Fruit fly (Drosophila melanogaster) whole organism, embryonic: ENCODE measurements around the gene CG13124.

Source experiments
- Bdp1 ChIP-seq: fragments of 200-800 bp; sonication (Bioruptor generic); optimal IDR thresholded peaks from 3 replicates; lab custom pipeline; 2016; ENCODE audit warnings: missing biosample characterization, missing genetic modification characterization
- CG10543 ChIP-seq: fragments of 200-800 bp; sonication (Bioruptor generic); optimal IDR thresholded peaks from 3 replicates; lab custom pipeline; 2017; ENCODE audit warnings: missing biosample characterization, mild to moderate bottlenecking, missing genetic modification characterization, moderate library complexity
- CG11247 ChIP-seq: fragments of 200-800 bp; sonication (Bioruptor generic); IDR thresholded peaks from 2 replicates; pipeline ENCODE4 v1.3.6; 2022; ENCODE audit warnings: missing biosample characterization, missing genetic modification characterization
- CG11456 ChIP-seq: fragments of 200-800 bp; sonication (Bioruptor generic); IDR thresholded peaks from 3 replicates; pipeline ENCODE4 v1.3.6; 2022; ENCODE audit warnings: missing biosample characterization, missing genetic modification characterization
- CG11504 ChIP-seq: fragments of 200-800 bp; sonication (Bioruptor generic); optimal IDR thresholded peaks from 3 replicates; lab custom pipeline; 2019; ENCODE audit warnings: missing biosample characterization, mild to moderate bottlenecking, missing genetic modification characterization, moderate library complexity
- CG13624 ChIP-seq: fragments of 200-800 bp; sonication (Bioruptor generic); optimal IDR thresholded peaks from 2 replicates; lab custom pipeline; 2016; ENCODE audit warnings: missing biosample characterization, missing genetic modification characterization
- CG13775 ChIP-seq: fragments of 200-800 bp; sonication (Bioruptor generic); optimal IDR thresholded peaks from 3 replicates; lab custom pipeline; 2017; ENCODE audit warnings: missing biosample characterization, mild to moderate bottlenecking, missing genetic modification characterization
- CG14965 ChIP-seq: fragments of 200-800 bp; sonication (Bioruptor generic); optimal IDR thresholded peaks from 2 replicates; lab custom pipeline; 2016; ENCODE audit warnings: missing biosample characterization, missing genetic modification characterization, borderline replicate concordance
- CG1529 ChIP-seq: fragments of 200-800 bp; sonication (Bioruptor generic); optimal IDR thresholded peaks from 3 replicates; lab custom pipeline; 2018; ENCODE audit warnings: missing biosample characterization, missing genetic modification characterization
- CG18599 ChIP-seq: fragments of 200-800 bp; sonication (Bioruptor generic); optimal IDR thresholded peaks from 3 replicates; lab custom pipeline; 2017; ENCODE audit warnings: missing biosample characterization, missing genetic modification characterization, mild to moderate bottlenecking, moderate library complexity, missing genetic modification reagents
- CG2129 ChIP-seq: fragments of 200-800 bp; sonication (Bioruptor generic); IDR thresholded peaks from 2 replicates; pipeline ENCODE4 v1.3.6; 2022; ENCODE audit warnings: missing biosample characterization, missing genetic modification characterization; ENCODE audit not compliant: partially characterized antibody
- CG2199 ChIP-seq: fragments of 200-800 bp; sonication (Bioruptor generic); IDR thresholded peaks from 3 replicates; pipeline ENCODE4 v1.3.6; 2022; ENCODE audit warnings: missing biosample characterization, missing genetic modification characterization
- CG2712 ChIP-seq: fragments of 200-800 bp; optimal IDR thresholded peaks from 3 replicates; lab custom pipeline; 2019; ENCODE audit warnings: missing biosample characterization, mild to moderate bottlenecking, missing genetic modification characterization, moderate library complexity
- CG30431 ChIP-seq: fragments of 200-800 bp; sonication (Bioruptor generic); optimal IDR thresholded peaks from 2 replicates; lab custom pipeline; 2017; ENCODE audit warnings: missing biosample characterization, missing genetic modification characterization
- Dip3 ChIP-seq: fragments of 200-800 bp; sonication (Bioruptor generic); optimal IDR thresholded peaks from 3 replicates; lab custom pipeline; 2016; ENCODE audit warnings: missing biosample characterization, missing genetic modification characterization
- Dp ChIP-seq: fragments of 200-800 bp; sonication (Bioruptor generic); optimal IDR thresholded peaks from 2 replicates; lab custom pipeline; 2018; ENCODE audit warnings: missing biosample characterization, mild to moderate bottlenecking, missing genetic modification characterization, moderate library complexity
- Ets65A ChIP-seq: fragments of 200-800 bp; sonication (Bioruptor generic); peaks from one replicate; lab custom pipeline; 2016; ENCODE audit warnings: missing biosample characterization, missing genetic modification characterization
- HmgD ChIP-seq: fragments of 200-800 bp; sonication (Bioruptor generic); optimal IDR thresholded peaks from 3 replicates; lab custom pipeline; 2016; ENCODE audit warnings: missing biosample characterization, missing genetic modification characterization
- Lhr ChIP-seq: fragments of 200-800 bp; sonication (Bioruptor generic); optimal IDR thresholded peaks from 3 replicates; lab custom pipeline; 2017; ENCODE audit warnings: mild to moderate bottlenecking, missing biosample characterization, missing genetic modification reagents, missing genetic modification characterization
- Med ChIP-seq: fragments of 200-800 bp; sonication (Bioruptor generic); peaks from one replicate; lab custom pipeline; 2016; ENCODE audit warnings: missing biosample characterization, missing genetic modification characterization, mild to moderate bottlenecking, inconsistent platforms, moderate library complexity
- Pdp1 ChIP-seq, 2 experiments: fragments of 200-800 bp; sonication (Bioruptor generic); optimal IDR thresholded peaks; 3 replicates each; lab custom pipeline; 2016; ENCODE audit warnings: missing biosample characterization in 2 of 2, missing genetic modification characterization in 2 of 2, mild to moderate bottlenecking in 1 of 2, moderate library complexity in 1 of 2
- Ravus ChIP-seq: fragments of 200-800 bp; sonication (Bioruptor generic); IDR thresholded peaks from 2 replicates; pipeline ENCODE4 v1.3.6; 2022; ENCODE audit warnings: missing biosample characterization, missing genetic modification characterization
- Rfx ChIP-seq: fragments of 200-800 bp; sonication (Bioruptor generic); IDR thresholded peaks from 2 replicates; pipeline ENCODE4 v1.3.6; 2022; ENCODE audit warnings: missing biosample characterization, missing genetic modification characterization
- Sox100B ChIP-seq: fragments of 200-800 bp; sonication (Bioruptor generic); optimal IDR thresholded peaks from 3 replicates; lab custom pipeline; 2018; ENCODE audit warnings: missing biosample characterization, mild to moderate bottlenecking, missing genetic modification characterization
- Usf ChIP-seq: fragments of 200-800 bp; sonication (Bioruptor generic); optimal IDR thresholded peaks from 2 replicates; lab custom pipeline; 2017; ENCODE audit warnings: missing genotype, missing biosample characterization, missing genetic modification characterization
- abd-A ChIP-seq: fragments of 200-800 bp; sonication (Bioruptor generic); optimal IDR thresholded peaks from 3 replicates; lab custom pipeline; 2019; ENCODE audit warnings: missing biosample characterization, mild to moderate bottlenecking, missing genetic modification characterization, moderate library complexity
- ac ChIP-seq: fragments of 200-800 bp; sonication (Bioruptor generic); optimal IDR thresholded peaks from 3 replicates; lab custom pipeline; 2017; ENCODE audit warnings: missing biosample characterization, mild to moderate bottlenecking, missing genetic modification characterization
- al ChIP-seq: fragments of 200-800 bp; sonication (Bioruptor generic); IDR thresholded peaks from 2 replicates; pipeline ENCODE4 v1.3.6; 2022; ENCODE audit warnings: missing biosample characterization, missing genetic modification characterization
- crp ChIP-seq, 2 experiments: fragments of 200-800 bp; sonication (Bioruptor generic); optimal IDR thresholded peaks; 2 replicates in 1 of 2; 3 replicates in 1 of 2; lab custom pipeline; 2017; ENCODE audit warnings: missing biosample characterization in 2 of 2, missing genetic modification characterization in 2 of 2, mild to moderate bottlenecking in 1 of 2, moderate library complexity in 1 of 2
- emc ChIP-seq: fragments of 200-800 bp; sonication (Bioruptor generic); optimal IDR thresholded peaks from 2 replicates; lab custom pipeline; 2016; ENCODE audit warnings: missing biosample characterization, missing genetic modification characterization
- eve ChIP-seq, 2 experiments: fragments of >200 bp; optimal IDR thresholded peaks; 2 replicates each; lab custom pipeline; 2017; ENCODE audit warnings: missing biosample characterization in 2 of 2, missing genetic modification characterization in 2 of 2
- gcm ChIP-seq: fragments of 200-800 bp; sonication (Bioruptor generic); optimal IDR thresholded peaks from 2 replicates; lab custom pipeline; 2019; ENCODE audit warnings: missing biosample characterization, mild to moderate bottlenecking, missing genetic modification characterization, moderate library complexity
- grau ChIP-seq: fragments of 200-800 bp; optimal IDR thresholded peaks from 3 replicates; lab custom pipeline; 2019; ENCODE audit warnings: missing biosample characterization, mild to moderate bottlenecking, missing genetic modification characterization, moderate library complexity
- gro ChIP-seq: fragments of 200-800 bp; sonication (Bioruptor generic); optimal IDR thresholded peaks from 2 replicates; lab custom pipeline; 2016; ENCODE audit warnings: missing biosample characterization, missing genetic modification characterization
- gsb ChIP-seq: fragments of 200-800 bp; sonication (Bioruptor generic); IDR thresholded peaks from 2 replicates; pipeline ENCODE4 v1.3.6; 2022; ENCODE audit warnings: missing biosample characterization, missing genetic modification characterization
- kah ChIP-seq: fragments of 200-800 bp; sonication (Bioruptor generic); optimal IDR thresholded peaks from 2 replicates; lab custom pipeline; 2018; ENCODE audit warnings: missing biosample characterization, mild to moderate bottlenecking, missing genetic modification characterization
- nom ChIP-seq: fragments of 200-800 bp; sonication (Bioruptor generic); optimal IDR thresholded peaks from 2 replicates; lab custom pipeline; 2017; ENCODE audit warnings: missing biosample characterization, missing genetic modification characterization, mild to moderate bottlenecking, moderate library complexity, missing genetic modification reagents
- pb ChIP-seq: fragments of 200-800 bp; sonication (Bioruptor generic); optimal IDR thresholded peaks from 3 replicates; lab custom pipeline; 2016; ENCODE audit warnings: missing biosample characterization, missing genetic modification characterization
- pfk ChIP-seq: fragments of 200-800 bp; sonication (Bioruptor generic); optimal IDR thresholded peaks from 2 replicates; lab custom pipeline; 2018; ENCODE audit warnings: missing biosample characterization, mild to moderate bottlenecking, missing genetic modification characterization, moderate library complexity
- sc ChIP-seq, 3 experiments: fragments of >200 bp in 2 of 3; fragments of 200-800 bp in 1 of 3; sonication (Bioruptor generic) in 1 of 3; optimal IDR thresholded peaks; 2 replicates in 2 of 3; 3 replicates in 1 of 3; lab custom pipeline; 2017; ENCODE audit warnings: mild to moderate bottlenecking in 1 of 3, missing biosample characterization in 1 of 3, missing genetic modification characterization in 1 of 3, missing genetic modification reagents in 1 of 3
- sd ChIP-seq: fragments of 200-800 bp; sonication (Bioruptor generic); optimal IDR thresholded peaks from 3 replicates; lab custom pipeline; 2018; ENCODE audit warnings: missing biosample characterization, mild to moderate bottlenecking, missing genetic modification characterization, moderate library complexity
- shn ChIP-seq: fragments of 200-800 bp; sonication (Bioruptor generic); optimal IDR thresholded peaks from 3 replicates; lab custom pipeline; 2016; ENCODE audit warnings: missing biosample characterization, missing genetic modification characterization
- sima ChIP-seq: fragments of 200-800 bp; sonication (Bioruptor generic); optimal IDR thresholded peaks from 2 replicates; lab custom pipeline; 2016; ENCODE audit warnings: missing biosample characterization, missing genetic modification characterization
- sisA ChIP-seq: fragments of 200-800 bp; sonication (Bioruptor generic); IDR thresholded peaks from 2 replicates; pipeline ENCODE4 v1.3.6; 2022; ENCODE audit warnings: missing biosample characterization, missing genetic modification characterization
- slbo ChIP-seq: fragments of 200-800 bp; sonication (Bioruptor generic); IDR thresholded peaks from 2 replicates; pipeline ENCODE4 v1.3.6; 2022; ENCODE audit warnings: missing biosample characterization, missing genetic modification characterization
- unpg ChIP-seq: fragments of 200-800 bp; sonication (Bioruptor generic); optimal IDR thresholded peaks from 3 replicates; lab custom pipeline; 2018; ENCODE audit warnings: missing biosample characterization, mild to moderate bottlenecking, missing genetic modification characterization, moderate library complexity
- z ChIP-seq: fragments of 200-800 bp; sonication (Bioruptor generic); IDR thresholded peaks from 3 replicates; pipeline ENCODE4 v1.3.6; 2022; ENCODE audit warnings: missing biosample characterization, missing genetic modification characterization

CG13124 gene

dm6 chr2L:9907320-9908256 lies 845 bp downstream of the CG13124 start (continued):
- TF ChIP-seq sd (peak; percentile 40), pb (GFP tag; lab: Kevin White, UChicago) (peak; percentile 11), Sox100B (peak; percentile 4), CG13624 (peak; percentile 2), slbo (GFP tag; lab: Robert Waterston, UW) (no peak), kah (GFP tag; lab: Kevin White, UChicago) (peak; percentile 78), Ravus (GFP tag; lab: Robert Waterston, UW) (no peak), z (peak; percentile 54; the same call in 1 of the 3 replicates), CG2712 (tag; lab: Kevin White, UChicago) (peak; percentile 18)

dm6 chr2L:9906641-9907040 lies 1.8 kb downstream of the CG13124 start:
- no peak for TF ChIP-seq Pdp1 (GFP tag; optimal IDR thresholded peaks at IDR 0.05; lab: Kevin White, UChicago)
- TF ChIP-seq Rfx (GFP tag; lab: Robert Waterston, UW), result peak; percentile 33; the same call in 1 of the 2 replicates
- TF ChIP-seq HmgD (GFP tag; lab: Kevin White, UChicago), result no peak
- no peak for TF ChIP-seq sima (GFP tag; lab: Kevin White, UChicago)
- no peak for TF ChIP-seq CG14965 (GFP tag; lab: Kevin White, UChicago)
- TF ChIP-seq CG11247 (GFP tag; lab: Robert Waterston, UW), result peak; percentile 25; the same call in 1 of the 2 replicates
- TF ChIP-seq CG13775 (GFP tag; lab: Kevin White, UChicago), result no peak
- TF ChIP-seq Lhr (GFP tag; lab: Kevin White, UChicago), result no peak
- no peak for TF ChIP-seq shn
- no peak for TF ChIP-seq nom (GFP tag; lab: Kevin White, UChicago)
- TF ChIP-seq CG2199, result no peak
- no peak for TF ChIP-seq Bdp1
- no peak for TF ChIP-seq al (GFP tag; lab: Robert Waterston, UW)
- TF ChIP-seq unpg (GFP tag; lab: Kevin White, UChicago), result no peak
- TF ChIP-seq Dip3, result no peak
- peak; percentile 55; the same call in 1 of the 3 replicates for TF ChIP-seq CG11456 (GFP tag; lab: Robert Waterston, UW)
- no peak for TF ChIP-seq gro
- TF ChIP-seq CG18599, result no peak
- TF ChIP-seq gcm (GFP tag; lab: Kevin White, UChicago), result no peak
- TF ChIP-seq CG1529 (GFP tag; lab: Kevin White, UChicago), result no peak
- no peak for TF ChIP-seq CG30431 (GFP tag; lab: Kevin White, UChicago)
- TF ChIP-seq ac (GFP tag; lab: Kevin White, UChicago), result no peak
- TF ChIP-seq grau (tag; lab: Kevin White, UChicago), result peak; percentile 17
- no peak for TF ChIP-seq Ravus (GFP tag; lab: Robert Waterston, UW)
- TF ChIP-seq emc (GFP tag; lab: Kevin White, UChicago), result no peak
- TF ChIP-seq CG2129, result no peak
- no peak for TF ChIP-seq CG10543
- TF ChIP-seq Ets65A (GFP tag; lab: Kevin White, UChicago), result peak; percentile 18
- no peak for TF ChIP-seq sc (optimal IDR thresholded peaks at IDR 0.05; lab: Kevin White, UChicago)
- no peak for TF ChIP-seq sc (GFP tag; optimal IDR thresholded peaks at IDR 0.05; lab: Kevin White, UChicago)
- no peak for TF ChIP-seq abd-A (tag; lab: Kevin White, UChicago)
- TF ChIP-seq Med, result no peak
- no peak for TF ChIP-seq sisA (GFP tag; lab: Robert Waterston, UW)
- TF ChIP-seq crp (GFP tag; optimal IDR thresholded peaks at IDR 0.05; lab: Kevin White, UChicago), result no peak
- TF ChIP-seq CG11504 (tag; lab: Kevin White, UChicago), result no peak
- no peak for TF ChIP-seq Dp (GFP tag; lab: Kevin White, UChicago)
- no peak for TF ChIP-seq Usf (GFP tag; lab: Kevin White, UChicago)
- no peak for TF ChIP-seq pfk
- TF ChIP-seq eve (GFP tag; optimal IDR thresholded peaks at IDR 0.05; lab: Kevin White, UChicago), result no peak
- TF ChIP-seq gsb (GFP tag; lab: Robert Waterston, UW), result no peak
